Worm (Caenorhabditis elegans) whole organism, young adult: ENCODE results near the gene eat-3.

Experiments
- B0019.2 ChIP-seq: fragments of 200-800 bp; sonication (Bioruptor generic); conservative IDR thresholded peaks from 2 replicates; pipeline ENCODE4 v1.3.6; 2022; ENCODE audit warnings: missing genetic modification reagents, missing genetic modification characterization, missing compliant biosample characterization
- B0336.3 ChIP-seq: fragments of 200-800 bp; sonication (Bioruptor generic); IDR thresholded peaks from 2 replicates; pipeline ENCODE4 v1.3.6; 2022; ENCODE audit warnings: missing genetic modification characterization, missing compliant biosample characterization
- F23B12.7 ChIP-seq: sonication (generic microtip); optimal IDR thresholded peaks from 2 replicates; lab custom pipeline; 2017; ENCODE audit warnings: missing genetic modification characterization, mild to moderate bottlenecking, missing compliant biosample characterization, antibody characterized with exemption, moderate library complexity; ENCODE audit not compliant: insufficient read depth
- F49E8.2 ChIP-seq: sonication (generic microtip); optimal IDR thresholded peaks from 3 replicates; lab custom pipeline; 2017; ENCODE audit warnings: missing genetic modification characterization, mild to moderate bottlenecking, missing compliant biosample characterization, antibody characterized with exemption, moderate library complexity; ENCODE audit not compliant: insufficient read depth
- F57A8.1 ChIP-seq: fragments of 200-800 bp; sonication (Bioruptor generic); optimal IDR thresholded peaks from 2 replicates; lab custom pipeline; 2018; ENCODE audit warnings: mild to moderate bottlenecking, missing genetic modification characterization, moderate library complexity, missing compliant biosample characterization
- K11D2.4 ChIP-seq: fragments of 200-800 bp; sonication (Bioruptor generic); IDR thresholded peaks from 2 replicates; pipeline ENCODE4 v1.3.6; 2022; ENCODE audit warnings: missing genetic modification reagents, missing genetic modification characterization, missing compliant biosample characterization
- K12H6.12 ChIP-seq: fragments of 200-800 bp; sonication (Bioruptor generic); optimal IDR thresholded peaks from 2 replicates; lab custom pipeline; 2018; ENCODE audit warnings: mild to moderate bottlenecking, missing genetic modification characterization, missing compliant biosample characterization
- Y56A3A.18 ChIP-seq: fragments of 200-800 bp; sonication (Bioruptor generic); IDR thresholded peaks from 2 replicates; pipeline ENCODE4 v1.3.6; 2022; ENCODE audit warnings: missing genetic modification reagents, missing genetic modification characterization, missing compliant biosample characterization
- aptf-3 ChIP-seq: fragments of 200-800 bp; sonication (Bioruptor generic); IDR thresholded peaks from 2 replicates; pipeline ENCODE4 v1.3.6; 2022; ENCODE audit warnings: missing genetic modification characterization, missing compliant biosample characterization
- bed-1 ChIP-seq: fragments of 200-800 bp; sonication (Bioruptor generic); IDR thresholded peaks from 2 replicates; pipeline ENCODE4 v1.3.6; 2022; ENCODE audit warnings: missing genetic modification reagents, missing genetic modification characterization, missing compliant biosample characterization
- ceh-91 ChIP-seq: fragments of 200-800 bp; sonication (Bioruptor generic); IDR thresholded peaks from 2 replicates; pipeline ENCODE4 v1.3.6; 2022; ENCODE audit warnings: missing genetic modification reagents, missing genetic modification characterization, missing compliant biosample characterization
- die-1 ChIP-seq: sonication (generic microtip); optimal IDR thresholded peaks from 2 replicates; lab custom pipeline; 2016; ENCODE audit warnings: missing genotype, mild to moderate bottlenecking, missing genetic modification characterization, missing compliant biosample characterization
- efl-1 ChIP-seq: fragments of 150-350 bp; optimal IDR thresholded peaks from 2 replicates; lab custom pipeline; 2014; ENCODE audit warnings: missing biosample characterization, missing genetic modification reagents, missing genetic modification characterization
- egl-44 ChIP-seq: fragments of 200-800 bp; sonication (Bioruptor generic); IDR thresholded peaks from 2 replicates; pipeline ENCODE4 v1.3.6; 2022; ENCODE audit warnings: missing genetic modification reagents, missing genetic modification characterization, missing compliant biosample characterization
- gei-17 ChIP-seq: fragments of 200-800 bp; sonication (Bioruptor generic); optimal IDR thresholded peaks from 2 replicates; lab custom pipeline; 2018; ENCODE audit warnings: mild to moderate bottlenecking, missing genetic modification characterization, missing compliant biosample characterization
- hlh-12 ChIP-seq: sonication (generic microtip); optimal IDR thresholded peaks from 2 replicates; lab custom pipeline; 2016; ENCODE audit warnings: missing genetic modification characterization, missing compliant biosample characterization
- hsf-1 ChIP-seq: fragments of 200-800 bp; sonication (Bioruptor generic); IDR thresholded peaks from 2 replicates; pipeline ENCODE4 v1.3.6; 2022; ENCODE audit warnings: missing genetic modification reagents, missing genetic modification characterization, missing compliant biosample characterization
- lag-1 ChIP-seq: fragments of 200-800 bp; sonication (Bioruptor generic); IDR thresholded peaks from 2 replicates; pipeline ENCODE4 v1.3.6; 2022; ENCODE audit warnings: missing genetic modification reagents, missing genetic modification characterization, missing compliant biosample characterization
- let-607 ChIP-seq, 2 experiments: fragments of 200-800 bp in 1 of 2; sonication (Bioruptor generic) in 1 of 2; sonication (generic microtip) in 1 of 2; optimal IDR thresholded peaks; 2 replicates each; lab custom pipeline; 2016 to 2018; ENCODE audit warnings: mild to moderate bottlenecking in 2 of 2, missing compliant biosample characterization in 2 of 2, missing genetic modification characterization in 2 of 2, moderate library complexity in 2 of 2, missing genotype in 1 of 2
- lir-1 ChIP-seq: fragments of 200-800 bp; sonication (Bioruptor generic); conservative IDR thresholded peaks from 2 replicates; pipeline ENCODE4 v1.3.6; 2022; ENCODE audit warnings: missing genetic modification reagents, missing genetic modification characterization, missing compliant biosample characterization
- lsl-1 ChIP-seq: fragments of 200-800 bp; sonication (Bioruptor generic); optimal IDR thresholded peaks from 2 replicates; lab custom pipeline; 2018; ENCODE audit warnings: mild to moderate bottlenecking, missing genetic modification characterization, moderate library complexity, missing compliant biosample characterization
- lsy-27 ChIP-seq: sonication (generic microtip); optimal IDR thresholded peaks from 2 replicates; lab custom pipeline; 2017; ENCODE audit warnings: missing genetic modification characterization, mild to moderate bottlenecking, missing compliant biosample characterization, antibody characterized with exemption, missing genotype, borderline replicate concordance; ENCODE audit not compliant: insufficient read depth
- madf-3 ChIP-seq: fragments of 200-800 bp; sonication (Bioruptor generic); IDR thresholded peaks from 2 replicates; pipeline ENCODE4 v1.3.6; 2022; ENCODE audit warnings: missing genetic modification reagents, missing genetic modification characterization, missing compliant biosample characterization
- madf-8 ChIP-seq: fragments of 200-800 bp; sonication (Bioruptor generic); conservative IDR thresholded peaks from 2 replicates; pipeline ENCODE4 v1.3.6; 2022; ENCODE audit warnings: missing genetic modification reagents, missing genetic modification characterization, missing compliant biosample characterization
- mel-28 ChIP-seq: sonication (generic microtip); optimal IDR thresholded peaks from 2 replicates; lab custom pipeline; 2016; ENCODE audit warnings: borderline replicate concordance, mild to moderate bottlenecking, missing genetic modification characterization, missing compliant biosample characterization
- mxl-1 ChIP-seq: sonication (generic microtip); optimal IDR thresholded peaks from 2 replicates; lab custom pipeline; 2016; ENCODE audit warnings: missing genetic modification characterization, missing compliant biosample characterization
- nfya-2 ChIP-seq: fragments of 200-800 bp; sonication (Bioruptor generic); IDR thresholded peaks from 2 replicates; pipeline ENCODE4 v1.3.6; 2022; ENCODE audit warnings: missing genetic modification reagents, missing genetic modification characterization, missing compliant biosample characterization
- nfyb-1 ChIP-seq: fragments of 200-800 bp; sonication (Bioruptor generic); IDR thresholded peaks from 2 replicates; pipeline ENCODE4 v1.3.6; 2022; ENCODE audit warnings: missing genetic modification reagents, missing genetic modification characterization, missing compliant biosample characterization
- pbrm-1 ChIP-seq: fragments of 200-800 bp; sonication (Bioruptor generic); IDR thresholded peaks from 2 replicates; pipeline ENCODE4 v1.3.6; 2022; ENCODE audit warnings: missing genetic modification reagents, missing genetic modification characterization, missing compliant biosample characterization
- repo-1 ChIP-seq: sonication (generic microtip); optimal IDR thresholded peaks from 2 replicates; lab custom pipeline; 2017; ENCODE audit warnings: mild to moderate bottlenecking, missing genetic modification characterization, missing compliant biosample characterization
- rpc-1 ChIP-seq, 2 experiments: fragments of 150-350 bp in 1 of 2; sonication (generic microtip) in 1 of 2; optimal IDR thresholded peaks; 2 replicates each; lab custom pipeline; 2014 to 2018; ENCODE audit warnings: missing biosample characterization in 1 of 2, missing genetic modification characterization in 1 of 2, missing genetic modification reagents in 1 of 2, missing genotype in 1 of 2
- somi-1 ChIP-seq: fragments of 200-800 bp; sonication (Bioruptor generic); optimal IDR thresholded peaks from 2 replicates; lab custom pipeline; 2018; ENCODE audit warnings: mild to moderate bottlenecking, missing genetic modification characterization, missing compliant biosample characterization
- tlf-1 ChIP-seq: fragments of 200-800 bp; sonication (Bioruptor generic); optimal IDR thresholded peaks from 2 replicates; lab custom pipeline; 2018; ENCODE audit warnings: mild to moderate bottlenecking, missing genetic modification characterization, missing compliant biosample characterization

The eat-3 gene

ce11 chrII:9336651-9337050, 12.0 kb downstream of the eat-3 start:
- TF ChIP-seq hsf-1: peak; percentile 73
- no peak for TF ChIP-seq madf-3 (GFP tag; lab: Robert Waterston, UW)

- TF ChIP-seq aptf-3 (no peak), lsy-27 (tag; lab: Kevin White, UChicago) (no peak), tlf-1 (GFP tag; lab: Kevin White, UChicago) (no peak), K12H6.12 (tag; lab: Kevin White, UChicago) (no peak), F49E8.2 (tag; lab: Kevin White, UChicago) (no peak), madf-8 (GFP tag; lab: Robert Waterston, UW) (no peak), nfya-2 (GFP tag; lab: Robert Waterston, UW) (no peak), somi-1 (no peak), gei-17 (GFP tag; lab: Kevin White, UChicago) (no peak), mel-28 (tag; lab: Kevin White, UChicago) (no peak), nfyb-1 (GFP tag; lab: Robert Waterston, UW) (no peak), pbrm-1 (no peak), Y56A3A.18 (no peak), mxl-1 (tag; lab: Kevin White, UChicago) (no peak), egl-44 (GFP tag; lab: Robert Waterston, UW) (no peak), F23B12.7 (no peak)
Observed at ce11 chrII:9338859-9339258, 14.2 kb downstream of the eat-3 start, which contains the start of gene ttll-12. TSS of gene ttll-12 (plus strand) at chrII:9338997.

DNA sequence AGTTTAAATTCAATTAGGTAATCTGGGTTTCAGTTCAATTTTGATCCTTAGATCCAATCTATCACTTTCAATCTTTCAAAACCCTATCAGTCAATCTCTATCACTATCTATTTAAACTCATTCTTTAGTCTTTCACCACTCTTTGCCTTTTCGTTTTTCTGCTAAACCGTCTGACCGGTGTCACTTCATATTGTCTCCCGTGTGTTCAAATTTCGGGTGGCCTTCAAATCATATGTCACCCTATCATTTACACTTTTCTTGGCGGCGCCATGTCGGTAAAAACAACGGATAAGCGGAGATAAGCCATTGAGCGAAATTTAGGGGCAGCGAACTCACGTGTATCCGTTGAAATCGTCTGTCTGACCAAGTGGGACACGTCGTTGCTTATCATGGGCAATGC, 19.3 kb downstream of the eat-3 start:
- TF ChIP-seq rpc-1 (optimal IDR thresholded peaks at IDR 0.05; lab: Kevin White, UChicago) (no peak), rpc-1 (tag; optimal IDR thresholded peaks at IDR 0.05; lab: Kevin White, UChicago) (no peak), lsy-27 (tag; lab: Kevin White, UChicago) (no peak), die-1 (tag; lab: Kevin White, UChicago) (no peak), hsf-1 (no peak), B0336.3 (GFP tag; lab: Robert Waterston, UW) (no peak), repo-1 (no peak), lag-1 (GFP tag; lab: Robert Waterston, UW) (no peak), F57A8.1 (no peak), K11D2.4 (GFP tag; lab: Robert Waterston, UW) (no peak), Y56A3A.18 (no peak), B0019.2 (GFP tag; lab: Robert Waterston, UW) (no peak), ceh-91 (GFP tag; lab: Robert Waterston, UW) (no peak), F23B12.7 (no peak), lsl-1 (GFP tag; lab: Kevin White, UChicago) (no peak)
- TF ChIP-seq, all 124 proteins: peak for 0

- TF ChIP-seq lir-1 (no peak), bed-1 (GFP tag; lab: Robert Waterston, UW) (no peak), let-607 (tag; optimal IDR thresholded peaks at IDR 0.05; lab: Kevin White, UChicago) (no peak), efl-1 (GFP tag; lab: Kevin White, UChicago) (no peak), hlh-12 (tag; lab: Kevin White, UChicago) (no peak)
Observed at ce11 chrII:9345116-9345515, 20.4 kb downstream of the eat-3 start.
